Fruit fly (Drosophila melanogaster): ENCODE results near the gene Sytbeta.

dm6 chr3L:14966199-14966858 is 98.4 kb downstream of the Sytbeta start:
- TF ChIP-seq OdsH (GFP tag; optimal IDR thresholded peaks at IDR 0.05), result no peak
- TF ChIP-seq N (GFP tag; optimal IDR thresholded peaks at IDR 0.05), result no peak
- TF ChIP-seq brk (GFP tag; optimal IDR thresholded peaks at IDR 0.05), result no peak
- no peak for TF ChIP-seq Hnf4 (GFP tag; optimal IDR thresholded peaks at IDR 0.05)

Measured in whole organism, wandering third instar larva.